Fruit fly (Drosophila melanogaster) Kc167 (cell line): ENCODE data around the gene alpha-Est6.

Experiments
- h ChIP-seq: fragments of >200 bp; optimal IDR thresholded peaks from 3 replicates; lab custom pipeline; 2018; ENCODE audit warnings: missing external identifiers
- insv ChIP-seq: fragments of >200 bp; optimal IDR thresholded peaks from 3 replicates; lab custom pipeline; 2018; ENCODE audit warnings: missing external identifiers

DNA sequence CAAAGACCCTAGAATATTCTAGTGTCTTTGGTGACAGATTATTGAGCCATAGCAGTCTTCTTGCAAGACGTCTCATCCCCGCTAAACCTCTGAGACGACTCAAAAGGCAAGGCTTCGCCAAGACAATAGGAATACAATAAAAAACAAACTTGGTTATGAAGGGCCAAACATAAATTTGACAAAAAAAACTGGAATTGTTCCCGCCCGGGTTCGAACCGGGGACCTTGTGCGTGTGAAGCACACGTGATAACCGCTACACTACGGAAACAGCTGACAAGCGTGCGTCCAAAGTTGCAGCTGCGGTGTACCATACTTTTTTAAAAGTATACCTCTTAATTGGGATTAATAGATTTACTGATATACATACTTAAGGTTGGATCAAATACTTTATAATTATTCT is 52.9 kb downstream of the alpha-Est6 start:
- TF ChIP-seq h (lab: Kevin White, UChicago) (no peak), insv (no peak)
